Worm (Caenorhabditis elegans): Measurements from ENCODE around the gene EEED8.15.

Gene EEED8.15

DNA sequence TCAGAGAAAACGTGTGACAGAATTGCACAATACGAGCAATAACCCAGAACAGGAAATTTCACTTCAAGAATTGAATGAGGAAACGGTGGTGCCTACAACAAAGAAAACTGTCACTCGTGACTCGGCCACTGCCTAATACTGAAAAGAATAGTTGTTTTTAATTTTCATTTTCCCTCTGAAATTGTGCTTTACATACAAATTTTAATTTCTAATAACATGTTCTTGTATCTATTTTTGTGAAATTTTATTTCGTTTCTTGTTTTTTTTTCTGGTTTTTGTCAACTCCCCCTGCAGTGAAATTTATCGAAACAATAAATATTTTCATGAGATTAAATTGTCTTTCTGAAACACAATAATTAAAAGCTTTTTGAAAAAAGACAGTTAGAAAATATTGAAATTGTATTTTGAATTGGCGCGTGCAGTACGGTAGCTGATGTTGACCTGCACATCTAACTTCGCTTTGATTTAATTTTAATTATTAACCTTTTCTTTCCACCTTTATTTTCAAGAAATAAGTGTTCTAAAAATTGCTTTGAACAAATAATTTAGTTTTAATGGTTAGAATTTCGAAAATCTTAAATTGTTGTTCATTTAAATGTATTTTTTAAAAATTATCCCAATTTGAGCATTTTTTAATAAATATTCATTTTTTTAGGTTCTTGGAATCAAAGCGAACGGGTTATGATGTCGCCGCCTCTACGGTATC lies 36.8 kb downstream of the EEED8.15 start, which contains the start of gene daz-1:
Gene daz-1 (plus strand): TSS at position 656 of the 706 bp plus-strand sequence.
- TF ChIP-seq pha-4 (tag; optimal IDR thresholded peaks at IDR 0.05) = no peak
- TF ChIP-seq elt-3 (tag; optimal IDR thresholded peaks at IDR 0.05) = no peak
- no peak for TF ChIP-seq mab-5 (tag; optimal IDR thresholded peaks at IDR 0.05)
- no peak for TF ChIP-seq ceh-83 (GFP tag; optimal IDR thresholded peaks at IDR 0.05)
- no peak for TF ChIP-seq nhr-76 (tag; optimal IDR thresholded peaks at IDR 0.05)

DNA sequence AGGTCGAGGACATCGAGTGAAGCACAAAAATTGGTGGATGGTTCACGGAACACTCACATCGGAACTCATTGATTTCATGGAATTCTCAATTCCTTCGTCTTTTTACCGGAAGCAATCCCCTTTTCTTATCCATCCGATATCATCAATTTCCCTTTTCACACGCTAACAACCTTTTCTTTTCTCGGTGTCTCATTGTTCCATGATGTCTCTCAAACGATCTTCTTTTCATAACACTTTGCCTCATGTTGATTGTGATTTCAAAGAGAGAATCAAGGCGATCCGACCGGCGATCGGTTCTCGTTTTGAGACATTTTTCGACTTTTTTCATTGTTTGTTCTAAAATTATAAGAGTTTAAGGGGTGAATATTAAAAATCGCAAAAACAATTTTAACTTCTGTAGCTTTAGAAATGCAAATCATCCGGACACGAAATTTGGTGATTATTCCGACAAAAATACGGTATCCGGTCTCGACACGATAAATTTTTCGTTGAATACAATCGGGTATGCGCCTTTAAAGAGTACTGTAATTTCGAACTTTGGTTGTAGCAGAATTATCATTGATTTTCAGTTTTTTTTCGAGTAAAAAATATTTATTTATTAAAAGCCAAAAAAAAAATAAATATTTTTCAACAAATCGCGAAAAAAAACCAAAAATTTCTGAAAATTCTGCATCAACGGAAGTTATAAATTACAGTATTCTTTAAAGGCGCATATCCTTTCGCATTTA lies 39.8 kb downstream of the EEED8.15 start:
- TF ChIP-seq flh-1 (GFP tag; optimal IDR thresholded peaks at IDR 0.05) = no peak
- TF ChIP-seq blmp-1 (tag; optimal IDR thresholded peaks at IDR 0.05) = peak; percentile 61

DNA sequence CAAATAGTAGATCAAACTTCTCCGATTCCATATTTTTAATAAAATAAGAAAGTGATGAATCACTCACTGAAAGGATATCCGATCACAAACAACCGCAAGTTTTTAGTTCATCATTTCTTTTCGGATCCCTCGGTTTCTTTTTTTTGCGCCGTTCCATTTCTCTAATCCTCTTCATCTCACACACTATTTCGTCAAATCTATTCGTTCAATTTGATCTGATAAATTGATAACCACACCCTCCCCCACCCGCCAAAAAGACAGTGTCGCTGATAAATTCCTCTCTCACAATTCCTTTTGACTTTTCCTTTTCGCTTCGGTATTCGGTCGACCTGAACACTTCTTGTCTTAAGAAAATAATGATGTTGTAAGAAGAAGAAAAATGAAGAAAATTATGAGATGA lies 40.5 kb downstream of the EEED8.15 start:
- TF ChIP-seq nhr-28 (tag; optimal IDR thresholded peaks at IDR 0.05) (no peak), pha-4 (tag; optimal IDR thresholded peaks at IDR 0.05) (no peak), cnd-1 (tag; optimal IDR thresholded peaks at IDR 0.05) (no peak), unc-62 (GFP tag; optimal IDR thresholded peaks at IDR 0.05) (no peak), mls-2 (tag; optimal IDR thresholded peaks at IDR 0.05) (no peak), drap-1 (GFP tag; optimal IDR thresholded peaks at IDR 0.05) (no peak), lsy-2 (tag; optimal IDR thresholded peaks at IDR 0.05) (no peak), ztf-11 (tag; optimal IDR thresholded peaks at IDR 0.05) (no peak), mep-1 (tag; optimal IDR thresholded peaks at IDR 0.05) (no peak), unc-39 (tag; optimal IDR thresholded peaks at IDR 0.05) (no peak), ceh-39 (tag; optimal IDR thresholded peaks at IDR 0.05) (no peak), sptf-1 (tag; optimal IDR thresholded peaks at IDR 0.05) (no peak), tbx-8 (GFP tag; optimal IDR thresholded peaks at IDR 0.05) (no peak), flh-1 (GFP tag; optimal IDR thresholded peaks at IDR 0.05) (no peak), hlh-1 (tag; optimal IDR thresholded peaks at IDR 0.05) (no peak), nhr-76 (tag; optimal IDR thresholded peaks at IDR 0.05) (no peak), blmp-1 (tag; optimal IDR thresholded peaks at IDR 0.05) (no peak), zip-8 (tag; optimal IDR thresholded peaks at IDR 0.05) (no peak), lin-13 (tag; optimal IDR thresholded peaks at IDR 0.05) (no peak), bed-3 (GFP tag; optimal IDR thresholded peaks at IDR 0.05) (no peak)

DNA sequence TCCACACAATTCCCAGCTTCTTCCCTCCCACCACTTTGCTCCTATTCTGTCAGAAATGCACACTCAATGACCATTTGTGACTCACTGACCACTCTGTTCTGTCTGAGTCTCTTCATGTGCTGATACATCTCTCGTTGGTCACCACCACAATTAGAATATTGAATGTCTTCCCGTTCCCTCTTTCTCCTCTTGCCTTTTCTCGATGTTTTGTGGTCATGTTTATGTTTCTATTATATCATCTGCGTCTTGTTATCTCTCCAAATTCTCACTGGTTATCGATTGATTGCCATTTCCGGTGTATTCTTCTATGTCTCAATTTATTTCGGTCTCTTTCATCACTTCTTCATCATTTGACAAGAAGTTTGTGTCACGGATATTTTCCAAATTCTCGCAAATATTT lies 41.9 kb downstream of the EEED8.15 start:
- peak; percentile 74 for TF ChIP-seq ces-1 (GFP tag; optimal IDR thresholded peaks at IDR 0.05)
- TF ChIP-seq snpc-4 (tag; optimal IDR thresholded peaks at IDR 0.05) = no peak
- TF ChIP-seq elt-1 (tag; optimal IDR thresholded peaks at IDR 0.05; ENCODE audit: borderline replicate concordance, insufficient read depth) = no peak
- TF ChIP-seq lin-32 (GFP tag; optimal IDR thresholded peaks at IDR 0.05) = no peak
- TF ChIP-seq tbx-8 (GFP tag; optimal IDR thresholded peaks at IDR 0.05) = no peak
- no peak for TF ChIP-seq bed-3 (GFP tag; optimal IDR thresholded peaks at IDR 0.05)
- TF ChIP-seq unc-62 (GFP tag; optimal IDR thresholded peaks at IDR 0.05) = peak; percentile 14
- TF ChIP-seq ceh-39 (tag; optimal IDR thresholded peaks at IDR 0.05) = no peak
- TF ChIP-seq mls-2 (tag; optimal IDR thresholded peaks at IDR 0.05) = peak; percentile 46
- TF ChIP-seq nhr-28 (tag; optimal IDR thresholded peaks at IDR 0.05) = no peak
- no peak for TF ChIP-seq nhr-76 (tag; optimal IDR thresholded peaks at IDR 0.05)
- TF ChIP-seq mep-1 (tag; optimal IDR thresholded peaks at IDR 0.05) = peak; percentile 37
- TF ChIP-seq ztf-11 (tag; optimal IDR thresholded peaks at IDR 0.05) = no peak

DNA sequence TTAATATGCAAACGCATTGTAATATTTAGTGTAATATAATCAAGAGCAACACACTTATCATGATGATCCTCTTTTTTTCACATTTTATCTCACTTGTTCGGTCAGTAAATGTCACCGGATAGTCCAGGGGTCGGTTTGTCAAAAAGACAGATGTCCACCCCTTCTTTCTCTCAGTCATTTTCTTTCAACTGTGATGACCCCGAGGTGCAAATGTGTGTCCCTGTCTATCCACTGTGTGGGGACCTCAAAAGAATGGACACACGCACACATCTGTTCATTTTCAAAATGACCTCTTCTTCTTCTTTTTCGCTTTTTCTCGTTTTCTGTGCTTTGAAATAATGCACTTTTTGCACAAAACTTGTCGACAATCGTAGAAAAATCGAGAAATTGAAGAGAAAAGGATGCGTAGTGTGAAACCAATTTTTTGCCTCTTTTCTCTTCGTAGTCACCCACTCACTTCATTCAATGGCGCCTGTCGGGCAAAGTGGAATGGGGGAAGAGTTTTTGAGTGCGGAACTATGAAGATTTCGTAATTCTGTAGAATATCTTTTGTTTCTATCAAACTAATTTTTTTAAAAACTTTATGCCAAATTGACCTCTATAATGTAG lies 44.8 kb downstream of the EEED8.15 start:
- TF ChIP-seq hlh-1 (tag; optimal IDR thresholded peaks at IDR 0.05) (peak; percentile 47), sem-2 (GFP tag; optimal IDR thresholded peaks at IDR 0.05) (no peak), nhr-2 (tag; optimal IDR thresholded peaks at IDR 0.05) (peak; percentile 98), ceh-83 (GFP tag; optimal IDR thresholded peaks at IDR 0.05) (no peak), cnd-1 (tag; optimal IDR thresholded peaks at IDR 0.05) (peak; percentile 41), lin-32 (GFP tag; optimal IDR thresholded peaks at IDR 0.05) (peak; percentile 24), nhr-237 (tag; optimal IDR thresholded peaks at IDR 0.05) (no peak), mep-1 (tag; optimal IDR thresholded peaks at IDR 0.05) (no peak)
